Fruit fly (Drosophila melanogaster): ENCODE measurements around the gene alpha-Est9.

DNA sequence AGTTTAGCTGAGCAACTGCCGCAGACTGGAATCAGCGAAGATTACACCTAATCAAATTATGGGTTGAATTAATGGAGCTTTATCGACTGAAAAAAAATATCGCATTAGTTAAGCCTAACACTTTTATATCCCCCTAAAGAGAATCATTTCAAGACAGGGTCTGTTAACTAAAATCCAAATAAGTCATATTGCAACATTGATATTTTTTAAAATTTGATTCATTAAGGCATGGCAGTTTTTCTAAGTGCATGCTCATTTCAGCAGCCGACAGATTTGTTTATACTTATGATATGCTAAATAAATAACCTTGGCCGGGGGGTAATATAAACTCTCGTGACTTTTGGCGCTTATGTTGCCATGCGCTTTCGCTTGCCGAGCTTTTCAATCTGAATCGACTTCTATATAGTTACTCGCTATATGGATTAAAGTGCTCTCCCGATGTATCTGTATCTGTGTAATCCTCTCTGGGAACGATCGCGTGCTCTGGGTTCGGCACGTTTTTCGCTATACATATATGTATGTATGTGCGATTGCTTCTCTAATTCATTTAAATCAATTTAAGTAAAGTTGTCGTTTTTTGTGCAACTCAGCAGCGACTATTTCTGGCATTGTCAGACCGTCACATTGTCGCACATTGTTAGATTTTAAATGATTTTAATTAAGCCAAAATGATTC lies 1.6 kb upstream of the alpha-Est9 start:
- TF ChIP-seq CG34367 (tag; optimal IDR thresholded peaks at IDR 0.05): no peak
- TF ChIP-seq CG13204 (GFP tag; optimal IDR thresholded peaks at IDR 0.05): no peak
- no peak for TF ChIP-seq EcR (GFP tag; optimal IDR thresholded peaks at IDR 0.05)
- peak; percentile 42; the same call in 1 of the 3 replicates for TF ChIP-seq fd96Ca (GFP tag; IDR thresholded peaks at IDR 0.05)
